Fruit fly (Drosophila melanogaster): ENCODE measurements around the gene Chsy.

The Chsy gene

dm6 chrX:15599697-15600096, 6.4 kb upstream of the Chsy start (continued):
- TF ChIP-seq CG1603 (tag; optimal IDR thresholded peaks at IDR 0.05): peak; percentile 77
- peak; percentile 47 for TF ChIP-seq bcd (GFP tag; optimal IDR thresholded peaks at IDR 0.05)
- TF ChIP-seq pros (GFP tag; optimal IDR thresholded peaks at IDR 0.05): no peak
- TF ChIP-seq CG4854 (GFP tag; optimal IDR thresholded peaks at IDR 0.05): peak; percentile 37
- TF ChIP-seq CG4820 (GFP tag; optimal IDR thresholded peaks at IDR 0.05): peak; percentile 55
- TF ChIP-seq eve (GFP tag; optimal IDR thresholded peaks at IDR 0.05): peak in 1 of 2 experiments; percentile 69
- no peak for TF ChIP-seq CG15011 (GFP tag; optimal IDR thresholded peaks at IDR 0.05)
- peak; percentile 43 for TF ChIP-seq CG12219 (GFP tag; optimal IDR thresholded peaks at IDR 0.05)
- TF ChIP-seq Aef1 (GFP tag; IDR thresholded peaks at IDR 0.05): peak; percentile 59
- TF ChIP-seq lab (GFP tag; optimal IDR thresholded peaks at IDR 0.05): peak; percentile 59
- TF ChIP-seq CG8281 (tag; optimal IDR thresholded peaks at IDR 0.05): peak; percentile 5
- 0 out of 3 replicates have a peak, but pooled peaks have one; percentile 43 for TF ChIP-seq Dbx (GFP tag; IDR thresholded peaks at IDR 0.05)
- TF ChIP-seq Sox102F (GFP tag; optimal IDR thresholded peaks at IDR 0.05): peak; percentile 75
- TF ChIP-seq ro (GFP tag; IDR thresholded peaks at IDR 0.05): peak; percentile 26; the same call in 1 of the 2 replicates
- TF ChIP-seq mam (GFP tag; optimal IDR thresholded peaks at IDR 0.05): peak; percentile 53
- peak; percentile 12 for TF ChIP-seq CHES-1-like (GFP tag; optimal IDR thresholded peaks at IDR 0.05)
- peak; percentile 12 to 40 for TF ChIP-seq chif (GFP tag; optimal IDR thresholded peaks at IDR 0.05)
- TF ChIP-seq D19B (GFP tag; optimal IDR thresholded peaks at IDR 0.05): no peak
- peak; percentile 27 for TF ChIP-seq CG10267 (tag; optimal IDR thresholded peaks at IDR 0.05)
- peak; percentile 2 for TF ChIP-seq CG2875 (GFP tag; optimal IDR thresholded peaks at IDR 0.05)
- 0 out of 2 replicates have a peak, but pooled peaks have one; percentile 26 for TF ChIP-seq sens-2 (GFP tag; IDR thresholded peaks at IDR 0.05)
- no peak for TF ChIP-seq ato (GFP tag; IDR thresholded peaks at IDR 0.05; ENCODE audit: partially characterized antibody)
- no peak for TF ChIP-seq dimm (GFP tag; IDR thresholded peaks at IDR 0.05)
- TF ChIP-seq YL-1 (GFP tag; optimal IDR thresholded peaks at IDR 0.05): no peak
- peak; percentile 52; the same call in 1 of the 2 replicates for TF ChIP-seq Ada2b (GFP tag; IDR thresholded peaks at IDR 0.05)
- TF ChIP-seq usp (GFP tag; optimal IDR thresholded peaks at IDR 0.05): no peak
- peak; percentile 37 for TF ChIP-seq scrt (GFP tag; optimal IDR thresholded peaks at IDR 0.05)
- no peak for TF ChIP-seq CG6791 (GFP tag; IDR thresholded peaks at IDR 0.05; ENCODE audit: partially characterized antibody)
- peak; percentile 52; the same call in 1 of the 2 replicates for TF ChIP-seq Rx (GFP tag; IDR thresholded peaks at IDR 0.05)
- peak; percentile 45; the same call in 1 of the 2 replicates for TF ChIP-seq ttk (GFP tag; IDR thresholded peaks at IDR 0.05)
- no peak for TF ChIP-seq CG2129 (GFP tag; IDR thresholded peaks at IDR 0.05; ENCODE audit: partially characterized antibody)
- TF ChIP-seq pnt (GFP tag; optimal IDR thresholded peaks at IDR 0.05): peak; percentile 44
- peak; percentile 16 for TF ChIP-seq Camta (GFP tag; optimal IDR thresholded peaks at IDR 0.05)
- TF ChIP-seq CG14014 (GFP tag; IDR thresholded peaks at IDR 0.05): peak; percentile 57
- TF ChIP-seq Hr39 (optimal IDR thresholded peaks at IDR 0.05): no peak
- peak; percentile 59; the same call in 2 of the 3 replicates for TF ChIP-seq tgo (GFP tag; IDR thresholded peaks at IDR 0.05)
- peak; percentile 20 for TF ChIP-seq CG16863 (GFP tag; optimal IDR thresholded peaks at IDR 0.05)
- TF ChIP-seq grn (GFP tag; optimal IDR thresholded peaks at IDR 0.05): no peak
- no peak for TF ChIP-seq Dref (GFP tag; IDR thresholded peaks at IDR 0.05)
- no peak for TF ChIP-seq CG10431 (GFP tag; optimal IDR thresholded peaks at IDR 0.05)
- peak; percentile 13 for TF ChIP-seq vfl (GFP tag; optimal IDR thresholded peaks at IDR 0.05)
- peak; percentile 67 for TF ChIP-seq row (GFP tag; IDR thresholded peaks at IDR 0.05)
- no peak for TF ChIP-seq Eip74EF (GFP tag; optimal IDR thresholded peaks at IDR 0.05)
- peak; percentile 72 for TF ChIP-seq CG17359 (tag; optimal IDR thresholded peaks at IDR 0.05)
- TF ChIP-seq CG3163 (GFP tag; optimal IDR thresholded peaks at IDR 0.05): peak; percentile 6
- 0 out of 3 replicates have a peak, but pooled peaks have one; percentile 14 for TF ChIP-seq croc (GFP tag; conservative IDR thresholded peaks at IDR 0.05)
- TF ChIP-seq Sry-β (GFP tag; optimal IDR thresholded peaks at IDR 0.05): no peak
- TF ChIP-seq ATbp (GFP tag; optimal IDR thresholded peaks at IDR 0.05): peak; percentile 53
- no peak for TF ChIP-seq gsb (GFP tag; IDR thresholded peaks at IDR 0.05)
- no peak for TF ChIP-seq lov (optimal IDR thresholded peaks at IDR 0.05)
- TF ChIP-seq lov (GFP tag; IDR thresholded peaks at IDR 0.05): no peak

All from whole organism, embryonic.